Worm (Caenorhabditis elegans) whole organism, L2 larva: ENCODE results near the gene bus-17.
A peak's percentile ranks its signal among the peaks of the same experiment; 100 is the strongest.

Experiments used
- C34F6.9 ChIP-seq: fragments of 150-350 bp; optimal IDR thresholded peaks from 2 replicates; lab custom pipeline; 2014; ENCODE audit warnings: missing biosample characterization, missing genetic modification characterization
- F13H6.1 ChIP-seq: sonication (generic microtip); optimal IDR thresholded peaks from 2 replicates; lab custom pipeline; 2016; ENCODE audit warnings: missing genetic modification characterization, missing compliant biosample characterization
- R02D3.7 ChIP-seq: fragments of 150-350 bp; optimal IDR thresholded peaks from 2 replicates; lab custom pipeline; 2014; ENCODE audit warnings: missing biosample characterization, missing genetic modification characterization
- Y55F3AM.14 ChIP-seq: fragments of 200-800 bp; sonication (Bioruptor generic); optimal IDR thresholded peaks from 2 replicates; lab custom pipeline; 2018; ENCODE audit warnings: mild to moderate bottlenecking, missing genetic modification characterization, missing compliant biosample characterization
- alr-1 ChIP-seq: fragments of 150-350 bp; optimal IDR thresholded peaks from 2 replicates; lab custom pipeline; 2014; ENCODE audit warnings: missing biosample characterization, missing genetic modification characterization
- ama-1 ChIP-seq: fragments of 150-350 bp; optimal IDR thresholded peaks from 2 replicates; lab custom pipeline; 2018; ENCODE audit warnings: inconsistent platforms
- blmp-1 ChIP-seq: sonication (generic microtip); optimal IDR thresholded peaks from 2 replicates; lab custom pipeline; 2017; ENCODE audit warnings: missing genetic modification characterization, mild to moderate bottlenecking, missing compliant biosample characterization, antibody characterized with exemption, moderate library complexity; ENCODE audit not compliant: insufficient read depth
- ceh-16 ChIP-seq: fragments of 150-350 bp; optimal IDR thresholded peaks from 2 replicates; lab custom pipeline; 2014; ENCODE audit warnings: missing biosample characterization, missing genetic modification characterization
- ceh-82 ChIP-seq: fragments of 150-350 bp; optimal IDR thresholded peaks from 2 replicates; lab custom pipeline; 2014; ENCODE audit warnings: missing biosample characterization, missing genetic modification characterization
- crh-2 ChIP-seq: sonication (generic microtip); optimal IDR thresholded peaks from 2 replicates; lab custom pipeline; 2017; ENCODE audit warnings: missing biosample characterization, missing genetic modification characterization
- dmd-4 ChIP-seq: sonication (generic microtip); optimal IDR thresholded peaks from 2 replicates; lab custom pipeline; 2017; ENCODE audit warnings: missing biosample characterization, missing genetic modification characterization
- elt-1 ChIP-seq: fragments of 150-350 bp; optimal IDR thresholded peaks from 2 replicates; lab custom pipeline; 2014; ENCODE audit warnings: missing biosample characterization, missing genetic modification characterization
- elt-3 ChIP-seq: sonication (generic microtip); optimal IDR thresholded peaks from 2 replicates; lab custom pipeline; 2017; ENCODE audit warnings: missing biosample characterization, missing genetic modification characterization
- fos-1 ChIP-seq: fragments of 150-350 bp; optimal IDR thresholded peaks from 2 replicates; lab custom pipeline; 2014; ENCODE audit warnings: missing biosample characterization, missing genetic modification characterization
- gmeb-1 ChIP-seq: fragments of 150-350 bp; optimal IDR thresholded peaks from 2 replicates; lab custom pipeline; 2014; ENCODE audit warnings: missing biosample characterization, missing genetic modification characterization
- lin-11 ChIP-seq: fragments of 150-350 bp; sonication (generic microtip); optimal IDR thresholded peaks from 2 replicates; lab custom pipeline; 2014; ENCODE audit warnings: missing biosample characterization, missing genetic modification characterization, inconsistent platforms, mixed read lengths
- lin-13 ChIP-seq: fragments of 150-350 bp; optimal IDR thresholded peaks from 2 replicates; lab custom pipeline; 2014; ENCODE audit warnings: missing biosample characterization, missing genetic modification reagents, missing genetic modification characterization
- lin-39 ChIP-seq: fragments of 150-350 bp; optimal IDR thresholded peaks from 2 replicates; lab custom pipeline; 2014; ENCODE audit warnings: missing biosample characterization, missing genetic modification reagents, missing genetic modification characterization
- mab-5 ChIP-seq: fragments of 150-350 bp; optimal IDR thresholded peaks from 2 replicates; lab custom pipeline; 2014; ENCODE audit warnings: missing biosample characterization, missing genetic modification characterization
- mbf-1 ChIP-seq: sonication (generic microtip); optimal IDR thresholded peaks from 2 replicates; lab custom pipeline; 2017; ENCODE audit warnings: missing biosample characterization, missing genetic modification characterization
- mdl-1 ChIP-seq, 2 experiments: fragments of 150-350 bp in 1 of 2; sonication (generic microtip) in 1 of 2; optimal IDR thresholded peaks; 2 replicates each; lab custom pipeline; 2017; ENCODE audit warnings: missing biosample characterization in 2 of 2, missing genetic modification characterization in 2 of 2
- nhr-10 ChIP-seq: sonication (generic microtip); optimal IDR thresholded peaks from 2 replicates; lab custom pipeline; 2017; ENCODE audit warnings: missing biosample characterization, missing genetic modification characterization
- nhr-11 ChIP-seq: fragments of 150-350 bp; optimal IDR thresholded peaks from 2 replicates; lab custom pipeline; 2014; ENCODE audit warnings: missing biosample characterization, missing genetic modification characterization
- nhr-12 ChIP-seq: fragments of 150-350 bp; optimal IDR thresholded peaks from 2 replicates; lab custom pipeline; 2014; ENCODE audit warnings: missing biosample characterization, missing genetic modification characterization
- nhr-129 ChIP-seq: fragments of 150-350 bp; optimal IDR thresholded peaks from 2 replicates; lab custom pipeline; 2014; ENCODE audit warnings: missing biosample characterization, missing genetic modification characterization
- nhr-21 ChIP-seq: fragments of 150-350 bp; optimal IDR thresholded peaks from 2 replicates; lab custom pipeline; 2014; ENCODE audit warnings: missing biosample characterization, missing genetic modification characterization
- nhr-23 ChIP-seq: fragments of 150-350 bp; optimal IDR thresholded peaks from 2 replicates; lab custom pipeline; 2014; ENCODE audit warnings: missing biosample characterization, missing genetic modification reagents, missing genetic modification characterization
- nhr-237 ChIP-seq: fragments of 150-350 bp; optimal IDR thresholded peaks from 2 replicates; lab custom pipeline; 2014; ENCODE audit warnings: missing biosample characterization, missing genetic modification characterization
- peb-1 ChIP-seq: fragments of 150-350 bp; optimal IDR thresholded peaks from 2 replicates; lab custom pipeline; 2014; ENCODE audit warnings: missing biosample characterization, missing genetic modification characterization
- skn-1 ChIP-seq: sonication (generic microtip); optimal IDR thresholded peaks from 2 replicates; lab custom pipeline; 2017; ENCODE audit warnings: missing biosample characterization, missing genetic modification characterization
- sma-9 ChIP-seq, 2 experiments: fragments of 150-350 bp in 1 of 2; sonication (generic microtip) in 1 of 2; optimal IDR thresholded peaks; 2 replicates each; lab custom pipeline; 2014 to 2016; ENCODE audit warnings: missing genetic modification characterization in 2 of 2, mild to moderate bottlenecking in 1 of 2, missing biosample characterization in 1 of 2, missing compliant biosample characterization in 1 of 2, missing genetic modification reagents in 1 of 2, moderate library complexity in 1 of 2
- snpc-4 ChIP-seq: fragments of 150-350 bp; optimal IDR thresholded peaks from 2 replicates; lab custom pipeline; 2014; ENCODE audit warnings: missing biosample characterization, missing genetic modification characterization
- unc-55 ChIP-seq: fragments of 150-350 bp; sonication (generic microtip); optimal IDR thresholded peaks from 3 replicates; lab custom pipeline; 2014; ENCODE audit warnings: missing biosample characterization, missing genetic modification reagents, missing genetic modification characterization
- unc-62 ChIP-seq: fragments of 150-350 bp; optimal IDR thresholded peaks from 2 replicates; lab custom pipeline; 2014; ENCODE audit warnings: missing biosample characterization, missing genetic modification reagents, missing genetic modification characterization
- zag-1 ChIP-seq: fragments of 150-350 bp; optimal IDR thresholded peaks from 2 replicates; lab custom pipeline; 2014; ENCODE audit warnings: missing biosample characterization, missing genetic modification characterization
- ztf-1 ChIP-seq: fragments of 200-800 bp; sonication (Bioruptor generic); conservative IDR thresholded peaks from 2 replicates; pipeline ENCODE4 v1.3.6; 2022; ENCODE audit warnings: missing genetic modification characterization, missing compliant biosample characterization
- ztf-11 ChIP-seq: sonication (generic microtip); optimal IDR thresholded peaks from 2 replicates; lab custom pipeline; 2017; ENCODE audit warnings: missing biosample characterization, missing genetic modification characterization
- ztf-4 ChIP-seq: fragments of 150-350 bp; optimal IDR thresholded peaks from 2 replicates; lab custom pipeline; 2014; ENCODE audit warnings: missing biosample characterization, missing genetic modification characterization

bus-17 gene

ce11 chrX:15779503-15779902 is 13.3 kb upstream of the bus-17 start (continued):
- no peak for TF ChIP-seq mab-5

DNA sequence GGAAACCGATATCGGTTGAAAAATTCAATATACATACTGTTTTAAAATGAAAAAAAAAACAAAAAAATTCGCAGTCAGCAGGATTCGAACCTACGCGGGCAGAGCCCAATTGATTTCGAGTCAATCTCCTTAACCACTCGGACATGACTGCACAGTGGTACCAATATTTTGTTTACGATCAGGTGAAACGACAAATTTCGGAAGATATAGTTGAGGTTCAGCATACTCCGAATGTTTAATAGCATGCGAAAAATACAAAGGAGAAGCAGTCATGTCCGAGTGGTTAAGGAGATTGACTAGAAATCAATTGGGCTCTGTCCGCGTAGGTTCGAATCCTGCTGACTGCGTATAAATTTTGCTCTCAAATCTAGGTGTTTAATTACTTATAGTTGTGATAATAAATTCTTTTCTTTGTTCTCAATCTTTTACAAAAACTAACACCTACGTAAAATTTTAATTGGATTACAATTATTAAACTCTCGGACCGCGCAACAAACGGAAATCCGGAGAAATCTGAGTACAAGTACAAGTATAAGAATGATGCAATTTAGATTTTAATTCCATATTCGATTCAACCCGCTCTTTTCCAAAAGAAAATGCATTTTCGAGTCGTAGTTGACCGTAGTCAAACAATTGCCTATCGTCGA is 7.2 kb upstream of the bus-17 start, which contains the start of gene Y7A5A.13:
Y7A5A.13 (plus strand) TSS at position 597 of the 647 bp plus-strand sequence.
- TF ChIP-seq unc-62 (GFP tag; lab: Kevin White, UChicago) (no peak), fos-1 (tag; lab: Kevin White, UChicago) (peak; percentile 12), ztf-4 (tag; lab: Kevin White, UChicago) (no peak)
- TF ChIP-seq, all 48 proteins: peak for 1

DNA sequence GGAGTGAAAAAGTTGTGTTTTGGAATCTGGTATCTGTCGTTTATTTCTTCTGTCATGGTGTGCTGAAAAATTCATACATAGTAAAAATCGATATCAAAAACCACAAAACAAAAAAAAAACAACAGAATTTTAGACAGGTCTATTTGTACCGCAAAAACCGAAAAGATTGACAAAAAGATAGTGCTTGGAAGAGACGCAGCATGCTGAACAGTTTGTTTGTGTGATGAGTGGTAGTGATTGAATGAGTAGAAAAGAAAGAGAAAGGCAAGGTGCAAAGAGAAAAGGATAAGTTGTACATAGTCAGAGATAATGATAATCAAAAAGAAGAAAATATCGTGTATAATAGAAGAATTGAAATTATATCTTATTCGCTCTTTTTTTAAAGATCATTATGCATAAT is 6.5 kb upstream of the bus-17 start, which contains the start of gene Y7A5A.2:
Y7A5A.2 (minus strand) TSS at position 62 of the 400 bp plus-strand sequence.
- no peak for TF ChIP-seq nhr-23 (tag; lab: Kevin White, UChicago)
- TF ChIP-seq zag-1 (tag; lab: Kevin White, UChicago) = no peak
- TF ChIP-seq mab-5 = no peak
- no peak for TF ChIP-seq unc-62 (GFP tag; lab: Kevin White, UChicago)
- TF ChIP-seq nhr-129 (tag; lab: Kevin White, UChicago) = peak; percentile 11
- TF ChIP-seq nhr-12 (tag; lab: Kevin White, UChicago) = no peak
- TF ChIP-seq gmeb-1 (tag; lab: Kevin White, UChicago) = no peak
- no peak for TF ChIP-seq nhr-10 (tag; lab: Kevin White, UChicago)
- TF ChIP-seq fos-1 (tag; lab: Kevin White, UChicago) = peak; percentile 35
- TF ChIP-seq alr-1 (tag; lab: Kevin White, UChicago) = no peak
- TF ChIP-seq elt-3 = no peak
- no peak for TF ChIP-seq dmd-4
- TF ChIP-seq R02D3.7 = no peak
- no peak for TF ChIP-seq nhr-21 (tag; lab: Kevin White, UChicago)
- no peak for TF ChIP-seq lin-39 (tag; lab: Kevin White, UChicago)
- no peak for TF ChIP-seq ama-1 (lab: Kevin White, UChicago)
- TF ChIP-seq sma-9 (GFP tag; optimal IDR thresholded peaks at IDR 0.05; lab: Kevin White, UChicago) = peak; percentile 12
- TF ChIP-seq sma-9 (tag; optimal IDR thresholded peaks at IDR 0.05; lab: Kevin White, UChicago) = no peak
- no peak for TF ChIP-seq lin-13 (GFP tag; lab: Kevin White, UChicago)
- TF ChIP-seq ztf-1 (GFP tag; lab: Robert Waterston, UW) = no peak
- no peak for TF ChIP-seq crh-2 (tag; lab: Kevin White, UChicago)
- peak; percentile 54 for TF ChIP-seq blmp-1 (tag; lab: Kevin White, UChicago)
- TF ChIP-seq ztf-11 (tag; lab: Kevin White, UChicago) = no peak
- no peak for TF ChIP-seq ceh-16 (tag; lab: Kevin White, UChicago)
- TF ChIP-seq F13H6.1 (tag; lab: Kevin White, UChicago) = no peak
- no peak for TF ChIP-seq C34F6.9 (tag; lab: Kevin White, UChicago)
- TF ChIP-seq unc-55 (GFP tag; lab: Kevin White, UChicago) = no peak
- TF ChIP-seq mdl-1 (tag; optimal IDR thresholded peaks at IDR 0.05; lab: Kevin White, UChicago) = no peak
- no peak for TF ChIP-seq skn-1 (tag; lab: Kevin White, UChicago)
- no peak for TF ChIP-seq elt-1 (tag; lab: Kevin White, UChicago)
- no peak for TF ChIP-seq mbf-1 (tag; lab: Kevin White, UChicago)
- no peak for TF ChIP-seq nhr-11
- TF ChIP-seq ztf-4 (tag; lab: Kevin White, UChicago) = no peak
- TF ChIP-seq nhr-237 (tag; lab: Kevin White, UChicago) = no peak
- no peak for TF ChIP-seq Y55F3AM.14 (GFP tag; lab: Kevin White, UChicago)

- TF ChIP-seq fos-1 (tag; lab: Kevin White, UChicago) (peak; percentile 66), nhr-237 (tag; lab: Kevin White, UChicago) (no peak)
Observed at ce11 chrX:15771411-15771810, 5.3 kb upstream of the bus-17 start, which contains the start of gene Y7A5A.1. TSS of gene Y7A5A.1 (minus strand) at chrX:15771493.

- TF ChIP-seq snpc-4 (tag; lab: Kevin White, UChicago) = peak; percentile 20
- TF ChIP-seq crh-2 (tag; lab: Kevin White, UChicago) = no peak
- TF ChIP-seq ceh-82 (tag; lab: Kevin White, UChicago) = no peak
- TF ChIP-seq unc-55 (GFP tag; lab: Kevin White, UChicago) = no peak
- no peak for TF ChIP-seq mdl-1 (tag; optimal IDR thresholded peaks at IDR 0.05; lab: Kevin White, UChicago)
- TF ChIP-seq lin-11 (tag; lab: Kevin White, UChicago) = no peak
- no peak for TF ChIP-seq peb-1 (tag; lab: Kevin White, UChicago)
Observed at ce11 chrX:15770787-15771186, 4.6 kb upstream of the bus-17 start.
